Worm (Caenorhabditis elegans): ENCODE data around the gene W05H7.1.
"Not testable (repeated sequence)": the region's sequence is repeated elsewhere in the genome, so short reads cannot be mapped to it uniquely, and the experiment has no call there.

- TF ChIP-seq nhr-90 (tag; optimal IDR thresholded peaks at IDR 0.05); F23B12.7 (tag; optimal IDR thresholded peaks at IDR 0.05; ENCODE audit: insufficient read depth); attf-3 (GFP tag; conservative IDR thresholded peaks at IDR 0.05); ccch-3 (GFP tag; optimal IDR thresholded peaks at IDR 0.05); let-607 (tag; optimal IDR thresholded peaks at IDR 0.05); rcor-1 (GFP tag; IDR thresholded peaks at IDR 0.05); F57A8.1 (GFP tag; optimal IDR thresholded peaks at IDR 0.05); pha-4 (tag; optimal IDR thresholded peaks at IDR 0.05); ceh-100 (GFP tag; IDR thresholded peaks at IDR 0.05); attf-6 (GFP tag; IDR thresholded peaks at IDR 0.05); unc-62 (GFP tag; optimal IDR thresholded peaks at IDR 0.05); sea-2 (GFP tag; IDR thresholded peaks at IDR 0.05); D2030.7 (GFP tag; IDR thresholded peaks at IDR 0.05); B0336.3 (GFP tag; IDR thresholded peaks at IDR 0.05): not testable (repeated sequence)
These were observed 19.9 kb upstream of the W05H7.1 start, which contains the start of gene F19G12.1 for ce11 chrX:1430707-1431106.

Data from whole organism, young adult.